Fruit fly (Drosophila melanogaster) whole organism, wandering third instar larva: ENCODE data around the gene CG14339.

ENCODE experiments used
- Hr83 ChIP-seq: fragments of 200-300 bp; sonication (Bioruptor generic); optimal IDR thresholded peaks from 2 replicates; lab custom pipeline; 2016; ENCODE audit warnings: missing biosample characterization, mild to moderate bottlenecking, missing genetic modification characterization, moderate library complexity; ENCODE audit not compliant: poor library complexity, severe bottlenecking
- brk ChIP-seq: fragments of 200-800 bp; sonication (Bioruptor generic); optimal IDR thresholded peaks from 2 replicates; lab custom pipeline; 2016; ENCODE audit warnings: missing biosample characterization, mild to moderate bottlenecking, missing genetic modification characterization
- lola ChIP-seq: fragments of >200 bp; optimal IDR thresholded peaks from 2 replicates; lab custom pipeline; 2017; ENCODE audit warnings: missing biosample characterization, missing genetic modification characterization
- rgr ChIP-seq: fragments of 200-800 bp; sonication (Bioruptor generic); optimal IDR thresholded peaks from 3 replicates; lab custom pipeline; 2016; ENCODE audit warnings: missing biosample characterization, mild to moderate bottlenecking, missing genetic modification characterization
- usp ChIP-seq: fragments of >200 bp; optimal IDR thresholded peaks from 2 replicates; lab custom pipeline; 2017; ENCODE audit warnings: missing biosample characterization, missing genetic modification characterization

dm6 chr2L:1122711-1122960 is 14.3 kb downstream of the CG14339 start:
- no peak for TF ChIP-seq brk (GFP tag; lab: Kevin White, UChicago)
- TF ChIP-seq rgr, result no peak
- TF ChIP-seq lola (GFP tag; lab: Kevin White, UChicago), result no peak
- TF ChIP-seq Hr83 (GFP tag; lab: Kevin White, UChicago), result no peak
- TF ChIP-seq usp (GFP tag; lab: Kevin White, UChicago), result no peak
